Worm (Caenorhabditis elegans) whole organism, midembryonic: ENCODE data around the gene F49E12.7.

Experiments
- T22C8.4 ChIP-seq: fragments of 200-800 bp; sonication (Bioruptor generic); IDR thresholded peaks from 2 replicates; pipeline ENCODE4 v1.3.6; 2022; ENCODE audit warnings: missing genetic modification characterization, missing compliant biosample characterization
- cog-1 ChIP-seq: sonication (generic microtip); optimal IDR thresholded peaks from 2 replicates; lab custom pipeline; 2016; ENCODE audit warnings: missing genetic modification characterization, missing compliant biosample characterization
- flt-1 ChIP-seq: fragments of 200-800 bp; sonication (Bioruptor generic); IDR thresholded peaks from 2 replicates; pipeline ENCODE4 v1.3.6; 2022; ENCODE audit warnings: missing genetic modification characterization, missing compliant biosample characterization
- klf-2 ChIP-seq: fragments of 200-800 bp; sonication (Bioruptor generic); conservative IDR thresholded peaks from 2 replicates; pipeline ENCODE4 v1.3.6; 2022; ENCODE audit warnings: missing genetic modification reagents, missing genetic modification characterization, missing compliant biosample characterization
- med-1 ChIP-seq: sonication (generic microtip); optimal IDR thresholded peaks from 2 replicates; lab custom pipeline; 2017; ENCODE audit warnings: missing genetic modification characterization, mild to moderate bottlenecking, missing compliant biosample characterization, antibody characterized with exemption, missing genetic modification reagents; ENCODE audit not compliant: insufficient read depth
- ref-1 ChIP-seq: fragments of 200-800 bp; sonication (Bioruptor generic); conservative IDR thresholded peaks from 2 replicates; pipeline ENCODE4 v1.3.6; 2022; ENCODE audit warnings: missing genetic modification reagents, missing genetic modification characterization, missing compliant biosample characterization
- tab-1 ChIP-seq: fragments of 200-800 bp; sonication (Bioruptor generic); IDR thresholded peaks from 2 replicates; pipeline ENCODE4 v1.3.6; 2022; ENCODE audit warnings: missing genetic modification characterization, missing compliant biosample characterization
- ztf-23 ChIP-seq: fragments of 200-800 bp; sonication (Bioruptor generic); IDR thresholded peaks from 2 replicates; pipeline ENCODE4 v1.3.6; 2022; ENCODE audit warnings: missing genetic modification reagents, missing genetic modification characterization, missing compliant biosample characterization
- ztf-29 ChIP-seq: fragments of 200-800 bp; sonication (Bioruptor generic); IDR thresholded peaks from 2 replicates; pipeline ENCODE4 v1.3.6; 2022; ENCODE audit warnings: missing genetic modification reagents, missing genetic modification characterization, missing compliant biosample characterization

F49E12.7 gene

DNA sequence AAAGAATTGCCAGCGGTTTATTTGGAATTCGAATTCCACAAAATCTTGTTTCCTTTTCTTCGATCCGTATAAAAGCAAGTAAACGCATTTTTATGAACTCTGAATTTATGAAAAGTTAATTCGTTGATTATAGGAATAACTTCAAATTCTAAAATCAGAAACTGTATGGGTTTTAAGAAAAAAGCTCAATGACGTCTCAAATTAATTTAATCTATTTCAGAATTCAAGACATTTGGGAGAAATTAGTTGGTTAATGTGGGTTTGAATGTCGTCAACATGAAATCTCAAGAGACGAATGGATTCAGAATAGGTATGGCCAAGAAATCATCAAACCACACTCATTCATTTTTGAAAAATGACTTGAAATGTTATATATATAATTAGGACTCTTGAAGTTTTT lies at the start of gene F49E12.7:
Gene F49E12.7, minus strand, starts transcription at position 101 of the 400 bp plus-strand sequence.
- TF ChIP-seq cog-1 (tag; lab: Kevin White, UChicago) (no peak), ref-1 (GFP tag; lab: Robert Waterston, UW) (no peak), flt-1 (GFP tag; lab: Robert Waterston, UW) (no peak), ztf-29 (no peak), T22C8.4 (GFP tag; lab: Robert Waterston, UW) (no peak), ztf-23 (GFP tag; lab: Robert Waterston, UW) (no peak), med-1 (GFP tag; lab: Kevin White, UChicago) (no peak), tab-1 (GFP tag; lab: Robert Waterston, UW) (no peak), klf-2 (no peak)

DNA sequence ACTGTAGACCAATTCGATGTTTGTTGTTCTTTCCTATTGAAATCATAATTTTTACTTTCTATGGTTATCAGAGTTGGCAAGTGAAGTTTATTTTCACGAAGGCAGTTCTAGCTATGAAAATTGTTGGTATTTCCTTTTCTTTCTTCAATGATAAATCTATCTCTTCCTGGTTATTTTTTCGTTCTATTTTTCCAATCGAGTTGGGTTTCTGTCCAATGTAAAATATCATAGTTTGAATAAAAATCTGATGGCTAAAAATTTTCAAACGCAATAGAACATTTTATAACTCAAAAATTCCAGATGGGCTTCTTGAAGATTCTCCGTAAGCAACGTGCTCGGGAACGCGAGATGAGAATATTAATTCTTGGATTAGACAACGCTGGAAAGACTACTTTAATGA lies 48.1 kb upstream of the F49E12.7 start, which contains the start of gene evl-20:
Gene evl-20, plus strand, starts transcription at position 301 of the 400 bp plus-strand sequence.
- TF ChIP-seq ztf-29 (no peak), flt-1 (GFP tag; lab: Robert Waterston, UW) (no peak), klf-2 (no peak), tab-1 (GFP tag; lab: Robert Waterston, UW) (no peak), T22C8.4 (GFP tag; lab: Robert Waterston, UW) (no peak), cog-1 (tag; lab: Kevin White, UChicago) (no peak), ztf-23 (GFP tag; lab: Robert Waterston, UW) (no peak), med-1 (GFP tag; lab: Kevin White, UChicago) (no peak), ref-1 (GFP tag; lab: Robert Waterston, UW) (no peak)

DNA sequence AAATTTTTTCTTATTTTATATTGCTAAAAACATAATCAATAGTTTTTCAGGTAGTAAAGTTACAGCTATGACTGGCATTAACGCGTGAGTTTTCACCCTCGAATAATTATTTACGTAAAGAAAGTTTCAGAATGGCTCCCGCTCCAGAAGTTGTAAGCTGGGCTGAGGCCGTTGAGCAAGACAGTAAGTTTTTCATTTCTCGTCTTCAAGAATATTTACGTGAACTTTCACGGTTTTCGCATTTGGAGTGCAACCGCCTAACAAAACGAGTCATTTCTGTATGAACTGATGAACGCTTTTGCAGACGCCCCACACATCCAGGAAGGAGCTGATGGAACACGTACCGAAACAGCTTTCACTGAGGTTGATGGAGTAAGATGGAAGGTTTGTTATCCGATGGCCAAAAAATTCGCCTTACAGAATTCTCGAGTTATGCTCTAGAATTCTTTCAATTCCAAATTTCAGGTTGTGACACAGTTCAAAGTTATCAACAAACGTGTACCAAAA lies 46.8 kb upstream of the F49E12.7 start, which contains the start of gene eif-3.G:
Gene eif-3.G, plus strand, starts transcription at position 51 of the 507 bp plus-strand sequence.
- TF ChIP-seq ztf-29 = no peak
- no peak for TF ChIP-seq ztf-23 (GFP tag; lab: Robert Waterston, UW)
- TF ChIP-seq tab-1 (GFP tag; lab: Robert Waterston, UW) = no peak
- no peak for TF ChIP-seq ref-1 (GFP tag; lab: Robert Waterston, UW)
- TF ChIP-seq med-1 (GFP tag; lab: Kevin White, UChicago) = no peak
- TF ChIP-seq flt-1 (GFP tag; lab: Robert Waterston, UW) = no peak
- no peak for TF ChIP-seq cog-1 (tag; lab: Kevin White, UChicago)
- TF ChIP-seq T22C8.4 (GFP tag; lab: Robert Waterston, UW) = no peak
- no peak for TF ChIP-seq klf-2

DNA sequence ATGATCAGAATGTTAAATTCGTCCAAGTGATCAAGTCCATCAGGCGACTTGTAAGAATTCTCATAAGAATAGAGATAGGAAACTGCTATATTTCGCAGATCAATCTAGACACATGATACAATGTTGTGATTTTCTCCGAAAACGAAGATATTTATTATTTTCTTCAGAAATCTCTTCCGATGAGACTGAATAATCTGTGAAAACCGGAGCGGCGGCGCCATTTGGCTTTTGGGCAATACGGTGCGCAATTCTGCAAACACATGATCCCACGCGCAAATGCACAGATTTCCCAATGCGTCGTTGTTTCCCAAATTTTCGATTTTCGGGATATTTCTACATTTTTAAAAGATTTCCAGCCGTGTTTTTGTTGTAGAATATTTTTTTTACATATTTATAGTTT lies 46.2 kb upstream of the F49E12.7 start:
- no peak for TF ChIP-seq tab-1 (GFP tag; lab: Robert Waterston, UW)
- no peak for TF ChIP-seq ztf-23 (GFP tag; lab: Robert Waterston, UW)
- TF ChIP-seq flt-1 (GFP tag; lab: Robert Waterston, UW) = no peak
- no peak for TF ChIP-seq med-1 (GFP tag; lab: Kevin White, UChicago)
- no peak for TF ChIP-seq ref-1 (GFP tag; lab: Robert Waterston, UW)

DNA sequence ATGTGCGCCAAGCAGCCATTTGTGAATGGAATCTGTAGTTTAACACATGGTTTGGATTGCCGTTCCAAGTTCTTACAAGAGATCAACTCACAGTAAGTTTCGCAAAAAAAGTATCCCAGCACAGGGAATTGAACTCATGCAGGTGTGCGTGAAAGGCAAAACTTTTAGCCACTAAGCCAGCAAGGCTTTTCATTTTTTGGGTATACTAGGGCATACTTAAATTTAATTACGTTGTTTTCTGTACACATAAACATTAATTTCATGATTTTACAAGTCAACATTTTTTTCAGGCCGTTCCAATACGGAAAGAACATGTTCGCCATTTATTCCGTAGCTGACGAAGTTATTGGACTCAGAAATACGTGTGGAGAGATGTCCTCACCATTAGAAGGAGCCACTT lies 45.6 kb upstream of the F49E12.7 start:
- TF ChIP-seq cog-1 (tag; lab: Kevin White, UChicago) = no peak
- no peak for TF ChIP-seq med-1 (GFP tag; lab: Kevin White, UChicago)
- no peak for TF ChIP-seq ref-1 (GFP tag; lab: Robert Waterston, UW)

DNA sequence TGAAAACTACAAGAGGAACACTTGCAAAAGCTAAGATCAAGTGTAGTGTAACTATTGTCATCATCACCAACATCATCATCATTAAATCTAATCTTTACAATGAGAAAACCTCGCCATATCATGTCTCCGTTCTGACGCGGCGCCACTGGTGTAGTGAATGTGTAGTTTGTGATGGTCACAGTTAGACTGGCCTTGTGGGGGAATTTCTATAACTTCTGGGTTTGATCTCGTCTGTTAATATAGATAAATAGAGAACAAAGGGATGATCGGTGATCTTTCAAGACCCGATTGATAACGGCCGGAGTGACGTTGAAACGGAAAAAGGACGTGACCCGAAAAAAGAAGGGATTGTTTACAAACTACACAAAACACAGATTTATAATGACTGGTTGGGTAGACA lies 44.9 kb upstream of the F49E12.7 start:
- TF ChIP-seq tab-1 (GFP tag; lab: Robert Waterston, UW) (no peak), med-1 (GFP tag; lab: Kevin White, UChicago) (no peak)

DNA sequence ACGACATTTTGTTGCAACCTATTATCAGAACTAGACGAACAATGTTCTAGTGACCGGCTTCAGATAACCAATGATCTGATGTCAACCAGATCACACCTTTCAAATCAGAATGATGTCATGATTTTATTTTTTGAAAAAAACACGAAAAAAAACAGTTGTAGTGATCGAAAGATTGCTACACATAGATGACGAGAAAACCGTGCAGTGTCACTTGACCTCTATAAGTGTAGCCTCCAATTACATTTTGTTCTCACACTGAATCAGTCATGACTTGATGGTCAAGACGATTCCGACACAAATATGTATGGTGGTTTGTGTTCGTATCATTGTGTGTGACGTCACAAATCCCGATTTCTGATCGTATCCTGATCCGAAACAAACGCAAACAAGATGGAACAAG lies 44.2 kb upstream of the F49E12.7 start:
- TF ChIP-seq cog-1 (tag; lab: Kevin White, UChicago) = no peak
- no peak for TF ChIP-seq flt-1 (GFP tag; lab: Robert Waterston, UW)
- no peak for TF ChIP-seq ztf-29
- TF ChIP-seq ztf-23 (GFP tag; lab: Robert Waterston, UW) = no peak
- TF ChIP-seq klf-2 = no peak
- no peak for TF ChIP-seq med-1 (GFP tag; lab: Kevin White, UChicago)
- TF ChIP-seq ref-1 (GFP tag; lab: Robert Waterston, UW) = no peak
- TF ChIP-seq T22C8.4 (GFP tag; lab: Robert Waterston, UW) = no peak
- no peak for TF ChIP-seq tab-1 (GFP tag; lab: Robert Waterston, UW)

DNA sequence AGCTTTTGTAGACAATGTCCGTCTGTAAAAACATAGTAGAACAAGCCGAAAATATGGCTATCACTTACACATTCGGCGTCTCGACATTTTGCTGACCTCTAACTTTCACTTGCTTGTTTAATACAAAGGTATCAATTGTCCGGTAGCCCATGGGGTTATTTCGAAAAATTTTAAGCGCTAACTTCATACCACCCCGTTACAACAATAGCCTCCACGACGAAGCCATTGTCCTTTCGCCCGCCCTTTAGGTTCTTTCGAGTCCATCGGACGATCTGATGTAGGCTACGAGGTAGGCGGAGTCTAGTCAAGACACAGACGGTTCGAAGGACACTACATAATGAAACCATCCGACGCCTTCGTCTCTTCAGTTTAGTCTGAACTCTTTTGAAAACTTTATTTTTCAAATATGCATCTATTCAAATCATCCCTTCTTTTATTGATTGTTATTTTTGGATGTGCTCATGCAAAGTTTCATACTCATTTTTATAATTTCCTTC lies 42.9 kb upstream of the F49E12.7 start, which contains the start of gene lips-10:
Gene lips-10, plus strand, starts transcription at position 378 of the 497 bp plus-strand sequence.
- no peak for TF ChIP-seq flt-1 (GFP tag; lab: Robert Waterston, UW)
- TF ChIP-seq T22C8.4 (GFP tag; lab: Robert Waterston, UW) = no peak
- no peak for TF ChIP-seq cog-1 (tag; lab: Kevin White, UChicago)
- no peak for TF ChIP-seq med-1 (GFP tag; lab: Kevin White, UChicago)
- TF ChIP-seq klf-2 = no peak
- TF ChIP-seq ztf-23 (GFP tag; lab: Robert Waterston, UW) = no peak
- no peak for TF ChIP-seq tab-1 (GFP tag; lab: Robert Waterston, UW)
- TF ChIP-seq ztf-29 = no peak
- TF ChIP-seq ref-1 (GFP tag; lab: Robert Waterston, UW) = no peak

DNA sequence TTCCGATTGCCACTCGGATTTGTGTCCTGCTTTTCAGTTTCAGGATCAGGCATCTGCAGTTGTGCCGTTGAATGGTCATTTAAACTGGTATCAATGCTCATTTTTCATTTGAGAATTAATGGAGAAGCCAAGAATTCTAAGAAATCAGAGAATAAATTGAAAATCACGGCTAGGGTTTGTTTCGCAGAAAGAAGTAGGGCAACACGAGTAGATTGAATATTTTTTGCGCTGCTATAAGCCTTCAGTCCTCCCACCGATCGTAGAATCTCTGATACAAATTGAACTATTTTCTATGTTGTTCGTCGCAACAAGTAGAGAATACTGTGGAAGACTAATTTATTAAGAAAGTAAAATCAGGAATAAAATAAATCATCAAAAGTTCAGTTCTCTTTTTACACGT lies 41.1 kb upstream of the F49E12.7 start, which contains the start of gene acp-3:
Gene acp-3, minus strand, starts transcription at position 101 of the 400 bp plus-strand sequence.
- no peak for TF ChIP-seq flt-1 (GFP tag; lab: Robert Waterston, UW)
- no peak for TF ChIP-seq T22C8.4 (GFP tag; lab: Robert Waterston, UW)
- no peak for TF ChIP-seq ztf-29
- no peak for TF ChIP-seq ztf-23 (GFP tag; lab: Robert Waterston, UW)
- TF ChIP-seq tab-1 (GFP tag; lab: Robert Waterston, UW) = no peak
- no peak for TF ChIP-seq med-1 (GFP tag; lab: Kevin White, UChicago)
- no peak for TF ChIP-seq ref-1 (GFP tag; lab: Robert Waterston, UW)
- TF ChIP-seq klf-2 = no peak
- TF ChIP-seq cog-1 (tag; lab: Kevin White, UChicago) = no peak
